Fruit fly (Drosophila melanogaster) whole organism, prepupa: ENCODE measurements around the gene CG45002.

ENCODE experiments used
- CG10631 ChIP-seq: fragments of 200-800 bp; sonication (Bioruptor generic); optimal IDR thresholded peaks from 2 replicates; lab custom pipeline; 2016; ENCODE audit warnings: missing biosample characterization, missing genetic modification characterization
- CG10669 ChIP-seq: fragments of 200-800 bp; sonication (Bioruptor generic); optimal IDR thresholded peaks from 3 replicates; lab custom pipeline; 2018; ENCODE audit warnings: missing biosample characterization, mild to moderate bottlenecking, missing genetic modification characterization, moderate library complexity
- CG11294 ChIP-seq: fragments of 200-800 bp; sonication (Bioruptor generic); IDR thresholded peaks from 2 replicates; pipeline ENCODE4 v1.3.6; 2022; ENCODE audit warnings: missing biosample characterization, missing genetic modification characterization
- CG11902 ChIP-seq: fragments of 200-800 bp; sonication (Bioruptor generic); optimal IDR thresholded peaks from 3 replicates; lab custom pipeline; 2016; ENCODE audit warnings: missing biosample characterization, missing genetic modification characterization
- CG15336 ChIP-seq: fragments of 200-800 bp; sonication (Bioruptor generic); IDR thresholded peaks from 2 replicates; pipeline ENCODE4 v1.3.6; 2022; ENCODE audit warnings: missing biosample characterization, missing genetic modification characterization
- CG1621 ChIP-seq: fragments of 200-800 bp; sonication (Bioruptor generic); optimal IDR thresholded peaks from 3 replicates; lab custom pipeline; 2018; ENCODE audit warnings: missing biosample characterization, mild to moderate bottlenecking, missing genetic modification characterization
- CG3032 ChIP-seq: fragments of 200-800 bp; optimal IDR thresholded peaks from 2 replicates; lab custom pipeline; 2019; ENCODE audit warnings: missing biosample characterization, mild to moderate bottlenecking, missing genetic modification characterization, moderate library complexity
- CG31627 ChIP-seq: fragments of 200-800 bp; sonication (Bioruptor generic); optimal IDR thresholded peaks from 3 replicates; lab custom pipeline; 2016; ENCODE audit warnings: missing biosample characterization, missing genetic modification characterization
- CG32006 ChIP-seq: fragments of 200-800 bp; sonication (Bioruptor generic); optimal IDR thresholded peaks from 3 replicates; lab custom pipeline; 2017; ENCODE audit warnings: missing biosample characterization, mild to moderate bottlenecking, missing genetic modification characterization
- CG34406 ChIP-seq: fragments of 200-800 bp; sonication (Bioruptor generic); optimal IDR thresholded peaks from 3 replicates; lab custom pipeline; 2016; ENCODE audit warnings: missing biosample characterization, missing genetic modification characterization
- CG3919 ChIP-seq: fragments of 200-800 bp; sonication (Bioruptor generic); optimal IDR thresholded peaks from 3 replicates; lab custom pipeline; 2016; ENCODE audit warnings: missing biosample characterization, missing genetic modification characterization
- CG4318 ChIP-seq: fragments of 200-800 bp; sonication (Bioruptor generic); optimal IDR thresholded peaks from 3 replicates; lab custom pipeline; 2017; ENCODE audit warnings: missing biosample characterization, mild to moderate bottlenecking, missing genetic modification characterization
- CG6163 ChIP-seq: fragments of 200-800 bp; sonication (Bioruptor generic); IDR thresholded peaks from 3 replicates; pipeline ENCODE4 v1.3.6; 2022; ENCODE audit warnings: missing biosample characterization, missing genetic modification characterization
- CG6808 ChIP-seq: fragments of 200-800 bp; sonication (Bioruptor generic); optimal IDR thresholded peaks from 3 replicates; lab custom pipeline; 2017; ENCODE audit warnings: missing biosample characterization, missing genetic modification characterization, mild to moderate bottlenecking, moderate library complexity, missing genetic modification reagents
- CG6854 ChIP-seq: fragments of 200-800 bp; sonication (Bioruptor generic); optimal IDR thresholded peaks from 2 replicates; lab custom pipeline; 2017; ENCODE audit warnings: missing biosample characterization, mild to moderate bottlenecking, missing genetic modification characterization
- CG7368 ChIP-seq: fragments of 200-800 bp; sonication (Bioruptor generic); optimal IDR thresholded peaks from 3 replicates; lab custom pipeline; 2016; ENCODE audit warnings: missing biosample characterization, missing genetic modification characterization
- CG8119 ChIP-seq: fragments of 200-800 bp; sonication (Bioruptor generic); IDR thresholded peaks from 3 replicates; pipeline ENCODE4 v1.3.6; 2022; ENCODE audit warnings: missing biosample characterization, missing genetic modification characterization
- CG8632 ChIP-seq: fragments of 200-800 bp; sonication (Bioruptor generic); optimal IDR thresholded peaks from 3 replicates; lab custom pipeline; 2016; ENCODE audit warnings: missing biosample characterization, missing genetic modification characterization
- CG9139 ChIP-seq: fragments of 200-800 bp; sonication (Bioruptor generic); optimal IDR thresholded peaks from 3 replicates; lab custom pipeline; 2017; ENCODE audit warnings: missing biosample characterization, mild to moderate bottlenecking, missing genetic modification characterization
- Eip75B ChIP-seq: fragments of 200-800 bp; sonication (Bioruptor generic); optimal IDR thresholded peaks from 3 replicates; lab custom pipeline; 2016; ENCODE audit warnings: missing biosample characterization, missing genetic modification characterization
- Eip78C ChIP-seq: fragments of 200-800 bp; sonication (Bioruptor generic); peaks from one replicate; lab custom pipeline; 2016; ENCODE audit warnings: missing biosample characterization, missing genetic modification characterization
- Eip93F ChIP-seq: fragments of 200-800 bp; sonication (Bioruptor generic); optimal IDR thresholded peaks from 2 replicates; lab custom pipeline; 2016; ENCODE audit warnings: missing biosample characterization, mild to moderate bottlenecking, missing genetic modification characterization
- Ets96B ChIP-seq: fragments of 200-800 bp; optimal IDR thresholded peaks from 2 replicates; lab custom pipeline; 2019; ENCODE audit warnings: missing biosample characterization, mild to moderate bottlenecking, missing genetic modification characterization, moderate library complexity
- Hr39 ChIP-seq: fragments of 200-800 bp; sonication (Bioruptor generic); optimal IDR thresholded peaks from 2 replicates; lab custom pipeline; 2016; ENCODE audit warnings: missing biosample characterization, missing genetic modification characterization
- Hr4 ChIP-seq: fragments of 200-800 bp; sonication (Bioruptor generic); optimal IDR thresholded peaks from 3 replicates; lab custom pipeline; 2016; ENCODE audit warnings: missing biosample characterization, missing genetic modification characterization
- Lpt ChIP-seq: fragments of 200-800 bp; sonication (Bioruptor generic); optimal IDR thresholded peaks from 3 replicates; lab custom pipeline; 2016; ENCODE audit warnings: missing biosample characterization, missing genetic modification characterization
- Met ChIP-seq: fragments of 200-800 bp; sonication (Bioruptor generic); optimal IDR thresholded peaks from 3 replicates; lab custom pipeline; 2016; ENCODE audit warnings: missing biosample characterization, missing genetic modification characterization
- OdsH ChIP-seq: fragments of 200-800 bp; sonication (Bioruptor generic); optimal IDR thresholded peaks from 3 replicates; lab custom pipeline; 2016; ENCODE audit warnings: missing biosample characterization, missing genetic modification characterization
- Sox102F ChIP-seq: fragments of 200-800 bp; sonication (Bioruptor generic); optimal IDR thresholded peaks from 2 replicates; lab custom pipeline; 2016; ENCODE audit warnings: missing biosample characterization, mild to moderate bottlenecking, missing genetic modification characterization
- Sox14 ChIP-seq: fragments of 200-800 bp; sonication (Bioruptor generic); optimal IDR thresholded peaks from 3 replicates; lab custom pipeline; 2016; ENCODE audit warnings: missing biosample characterization, missing genetic modification characterization
- Sox15 ChIP-seq: fragments of 200-800 bp; sonication (Bioruptor generic); optimal IDR thresholded peaks from 3 replicates; lab custom pipeline; 2016; ENCODE audit warnings: missing biosample characterization, missing genetic modification characterization
- acj6 ChIP-seq: fragments of 200-800 bp; sonication (Bioruptor generic); optimal IDR thresholded peaks from 3 replicates; lab custom pipeline; 2016; ENCODE audit warnings: missing biosample characterization, missing genetic modification characterization
- cyc ChIP-seq: fragments of 200-800 bp; sonication (Bioruptor generic); optimal IDR thresholded peaks from 3 replicates; lab custom pipeline; 2016; ENCODE audit warnings: missing biosample characterization, missing genetic modification characterization
- dac ChIP-seq: fragments of 200-800 bp; sonication (Bioruptor generic); optimal IDR thresholded peaks from 2 replicates; lab custom pipeline; 2017; ENCODE audit warnings: missing biosample characterization, mild to moderate bottlenecking, missing genetic modification characterization
- eg ChIP-seq: fragments of 200-800 bp; sonication (Bioruptor generic); IDR thresholded peaks from 3 replicates; pipeline ENCODE4 v1.3.6; 2022; ENCODE audit warnings: missing biosample characterization, missing genetic modification characterization
- esn ChIP-seq: fragments of 200-800 bp; sonication (Bioruptor generic); optimal IDR thresholded peaks from 2 replicates; lab custom pipeline; 2016; ENCODE audit warnings: missing biosample characterization, mild to moderate bottlenecking, missing genetic modification characterization, moderate library complexity
- fd59A ChIP-seq: fragments of 200-800 bp; sonication (Bioruptor generic); optimal IDR thresholded peaks from 2 replicates; lab custom pipeline; 2017; ENCODE audit warnings: missing biosample characterization, mild to moderate bottlenecking, missing genetic modification characterization, missing genetic modification reagents
- fd85E ChIP-seq: fragments of 200-800 bp; sonication (Bioruptor generic); optimal IDR thresholded peaks from 3 replicates; lab custom pipeline; 2016; ENCODE audit warnings: missing biosample characterization, missing genetic modification characterization
- lz ChIP-seq: fragments of 200-800 bp; sonication (Bioruptor generic); optimal IDR thresholded peaks from 3 replicates; lab custom pipeline; 2016; ENCODE audit warnings: missing biosample characterization, missing genetic modification characterization
- net ChIP-seq: fragments of 200-800 bp; sonication (Bioruptor generic); optimal IDR thresholded peaks from 3 replicates; lab custom pipeline; 2016; ENCODE audit warnings: missing biosample characterization, missing genetic modification characterization
- pdm3 ChIP-seq: fragments of 200-800 bp; sonication (Bioruptor generic); optimal IDR thresholded peaks from 3 replicates; lab custom pipeline; 2016; ENCODE audit warnings: missing biosample characterization, missing genetic modification characterization
- spab ChIP-seq: fragments of 200-800 bp; sonication (Bioruptor generic); optimal IDR thresholded peaks from 2 replicates; lab custom pipeline; 2017; ENCODE audit warnings: missing biosample characterization, mild to moderate bottlenecking, missing genetic modification characterization, missing genetic modification reagents
- ss ChIP-seq, 2 experiments: fragments of 200-800 bp; sonication (Bioruptor generic); optimal IDR thresholded peaks; 2 replicates in 1 of 2; 3 replicates in 1 of 2; lab custom pipeline; 2017 to 2018; ENCODE audit warnings: mild to moderate bottlenecking in 2 of 2, missing biosample characterization in 2 of 2, missing genetic modification characterization in 2 of 2, moderate library complexity in 1 of 2
- svp ChIP-seq: fragments of 200-800 bp; sonication (Bioruptor generic); peaks from one replicate; lab custom pipeline; 2016; ENCODE audit warnings: missing biosample characterization, missing genetic modification characterization
- topi ChIP-seq: fragments of 200-800 bp; sonication (Bioruptor generic); optimal IDR thresholded peaks from 3 replicates; lab custom pipeline; 2016; ENCODE audit warnings: missing biosample characterization, missing genetic modification characterization
- vri ChIP-seq: fragments of 200-800 bp; sonication (Bioruptor generic); optimal IDR thresholded peaks from 3 replicates; lab custom pipeline; 2016; ENCODE audit warnings: missing biosample characterization, mild to moderate bottlenecking, missing genetic modification characterization

CG45002 gene

dm6 chrX:17078139-17078977, 11.8 kb upstream of the CG45002 start, which contains the start of gene CG4949:
TSS of gene CG4949 (plus strand) at chrX:17078836.
- TF ChIP-seq svp (peak; percentile 51), CG8632 (GFP tag; lab: Kevin White, UChicago) (peak; percentile 16), Eip78C (peak; percentile 27), esn (GFP tag; lab: Kevin White, UChicago) (peak; percentile 15), lz (peak; percentile 6), CG8119 (peak; percentile 44; the same call in 1 of the 3 replicates), Lpt (GFP tag; lab: Kevin White, UChicago) (peak; percentile 19), OdsH (peak; percentile 28), CG7368 (GFP tag; lab: Kevin White, UChicago) (no peak), acj6 (peak; percentile 24), CG34406 (peak; percentile 6), Hr39 (GFP tag; lab: Kevin White, UChicago) (no peak), Met (GFP tag; lab: Kevin White, UChicago) (no peak), Sox102F (GFP tag; lab: Kevin White, UChicago) (no peak), topi (GFP tag; lab: Kevin White, UChicago) (no peak), fd85E (GFP tag; lab: Kevin White, UChicago) (no peak), vri (GFP tag; lab: Kevin White, UChicago) (no peak), Ets96B (tag; lab: Kevin White, UChicago) (no peak), pdm3 (GFP tag; lab: Kevin White, UChicago) (peak; percentile 34), eg (GFP tag; lab: Robert Waterston, UW) (no peak), CG32006 (peak; percentile 17), CG15336 (GFP tag; lab: Robert Waterston, UW) (peak; percentile 37), CG10631 (GFP tag; lab: Kevin White, UChicago) (peak; percentile 22)

DNA sequence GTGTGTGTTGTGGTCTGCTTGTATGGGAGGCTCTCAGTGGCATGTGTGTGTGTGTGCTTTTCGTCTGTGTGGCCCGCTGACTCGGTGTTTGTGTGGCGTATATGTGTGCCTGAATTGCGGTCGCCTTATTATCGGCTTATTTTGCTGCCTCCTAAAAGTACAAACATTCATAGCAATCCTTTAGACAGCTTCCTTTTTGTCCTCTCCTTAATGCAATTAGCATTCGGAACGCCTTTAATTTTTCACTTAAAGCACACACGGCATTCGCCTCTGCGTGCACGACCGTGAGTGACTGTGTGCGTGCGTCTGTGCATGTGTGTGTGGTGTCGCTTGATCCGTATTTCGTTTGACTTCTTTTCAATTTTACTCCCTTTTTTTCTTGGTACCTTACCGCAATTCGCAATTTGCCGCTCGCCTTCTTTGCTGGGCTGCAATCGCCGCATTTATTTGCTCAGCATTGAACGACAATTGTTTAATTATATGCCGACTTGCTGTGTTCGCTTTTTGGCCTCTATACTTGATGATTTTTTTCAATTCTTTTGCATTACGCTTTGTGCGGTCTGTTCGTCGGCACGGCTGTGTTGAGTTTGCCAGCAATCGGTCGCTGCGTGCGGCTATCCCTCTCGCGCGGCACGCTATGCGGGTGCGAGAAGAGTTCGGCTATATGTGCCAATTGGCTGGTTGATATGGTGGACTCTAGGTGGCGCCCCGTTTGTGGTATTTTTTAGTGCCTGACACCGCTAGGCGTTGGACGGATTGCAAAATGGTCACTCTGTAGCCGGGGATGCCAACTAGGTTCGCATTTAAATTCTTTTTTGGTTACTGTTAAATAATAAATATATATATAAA, 11.0 kb upstream of the CG45002 start, which contains the start of gene wcy:
Gene wcy (minus strand): TSS at position 608 of the 849 bp plus-strand sequence.
- TF ChIP-seq CG3032: no peak
- TF ChIP-seq ss (GFP tag; optimal IDR thresholded peaks at IDR 0.05; lab: Kevin White, UChicago): peak in 1 of 2 experiments; percentile 34
- peak; percentile 68 for TF ChIP-seq CG1621 (tag; lab: Kevin White, UChicago)
- TF ChIP-seq Hr39 (GFP tag; lab: Kevin White, UChicago): no peak
- no peak for TF ChIP-seq fd59A (GFP tag; lab: Kevin White, UChicago)
- TF ChIP-seq CG9139 (GFP tag; lab: Kevin White, UChicago): no peak
- no peak for TF ChIP-seq vri (GFP tag; lab: Kevin White, UChicago)
- TF ChIP-seq dac (GFP tag; lab: Kevin White, UChicago): no peak
- no peak for TF ChIP-seq CG11902 (GFP tag; lab: Kevin White, UChicago)
- TF ChIP-seq spab (GFP tag; lab: Kevin White, UChicago): no peak
- no peak for TF ChIP-seq Hr4 (GFP tag; lab: Kevin White, UChicago)
- peak; percentile 21 for TF ChIP-seq CG31627 (GFP tag; lab: Kevin White, UChicago)
- TF ChIP-seq net (GFP tag; lab: Kevin White, UChicago): peak; percentile 12
- no peak for TF ChIP-seq Sox15 (GFP tag; lab: Kevin White, UChicago)
- TF ChIP-seq CG32006: no peak
- no peak for TF ChIP-seq CG4318 (GFP tag; lab: Kevin White, UChicago)
- TF ChIP-seq Eip93F (GFP tag; lab: Kevin White, UChicago): no peak
- no peak for TF ChIP-seq CG3919 (GFP tag; lab: Kevin White, UChicago)
- peak; percentile 41 for TF ChIP-seq CG6808 (GFP tag; lab: Kevin White, UChicago)
- peak; percentile 3 for TF ChIP-seq Sox14 (GFP tag; lab: Kevin White, UChicago)
- TF ChIP-seq fd85E (GFP tag; lab: Kevin White, UChicago): no peak
- TF ChIP-seq Eip75B (GFP tag; lab: Kevin White, UChicago): no peak
- TF ChIP-seq CG7368 (GFP tag; lab: Kevin White, UChicago): no peak
- TF ChIP-seq Lpt (GFP tag; lab: Kevin White, UChicago): no peak
- no peak for TF ChIP-seq pdm3 (GFP tag; lab: Kevin White, UChicago)
- TF ChIP-seq CG34406: no peak
- no peak for TF ChIP-seq CG6854 (GFP tag; lab: Kevin White, UChicago)
- TF ChIP-seq CG10631 (GFP tag; lab: Kevin White, UChicago): no peak
- TF ChIP-seq Sox102F (GFP tag; lab: Kevin White, UChicago): no peak
- TF ChIP-seq Met (GFP tag; lab: Kevin White, UChicago): no peak
- no peak for TF ChIP-seq CG8119
- TF ChIP-seq CG11294 (GFP tag; lab: Robert Waterston, UW): no peak
- peak; percentile 64 for TF ChIP-seq CG6163 (GFP tag; lab: Robert Waterston, UW)
- peak; percentile 9 for TF ChIP-seq cyc (GFP tag; lab: Kevin White, UChicago)
- TF ChIP-seq CG10669 (GFP tag; lab: Kevin White, UChicago): no peak
